Worm (Caenorhabditis elegans) whole organism, L4 larva: ENCODE data around the gene adt-1.

ENCODE experiments used
- F44E2.7 ChIP-seq: fragments of 200-800 bp; sonication (Bioruptor generic); IDR thresholded peaks from 2 replicates; pipeline ENCODE4 v2.1.2; 2022; ENCODE audit warnings: missing genetic modification characterization, missing compliant biosample characterization
- T20F7.1 ChIP-seq: fragments of 200-800 bp; sonication (Bioruptor generic); optimal IDR thresholded peaks from 2 replicates; lab custom pipeline; 2018; ENCODE audit warnings: mild to moderate bottlenecking, missing genetic modification characterization, missing compliant biosample characterization
- Y5F2A.4 ChIP-seq: fragments of 200-800 bp; sonication (Bioruptor generic); optimal IDR thresholded peaks from 2 replicates; lab custom pipeline; 2018; ENCODE audit warnings: mild to moderate bottlenecking, missing genetic modification characterization, missing compliant biosample characterization
- egl-43 ChIP-seq: fragments of 200-800 bp; sonication (Bioruptor generic); IDR thresholded peaks from 2 replicates; pipeline ENCODE4 v1.3.6; 2022; ENCODE audit warnings: missing genetic modification reagents, missing genetic modification characterization, missing compliant biosample characterization
- hlh-30 ChIP-seq: sonication (generic microtip); optimal IDR thresholded peaks from 2 replicates; lab custom pipeline; 2017; ENCODE audit warnings: antibody characterized with exemption, mild to moderate bottlenecking, missing genetic modification characterization, missing compliant biosample characterization; ENCODE audit not compliant: insufficient read depth
- unc-39 ChIP-seq: sonication (generic microtip); optimal IDR thresholded peaks from 2 replicates; lab custom pipeline; 2017; ENCODE audit warnings: missing biosample characterization, missing genetic modification characterization

- TF ChIP-seq Y5F2A.4 (GFP tag; lab: Kevin White, UChicago) = no peak
- no peak for TF ChIP-seq egl-43
- TF ChIP-seq T20F7.1 (GFP tag; lab: Kevin White, UChicago) = no peak
- TF ChIP-seq hlh-30 (tag; lab: Kevin White, UChicago) = no peak
- no peak for TF ChIP-seq F44E2.7
- no peak for TF ChIP-seq unc-39 (tag; lab: Kevin White, UChicago)
Measured at ce11 chrX:12731188-12731857, 52.7 kb downstream of the adt-1 start, which contains the start of gene pgp-12.
